Worm (Caenorhabditis elegans): ENCODE data around the gene F20B10.3.

Gene F20B10.3

DNA sequence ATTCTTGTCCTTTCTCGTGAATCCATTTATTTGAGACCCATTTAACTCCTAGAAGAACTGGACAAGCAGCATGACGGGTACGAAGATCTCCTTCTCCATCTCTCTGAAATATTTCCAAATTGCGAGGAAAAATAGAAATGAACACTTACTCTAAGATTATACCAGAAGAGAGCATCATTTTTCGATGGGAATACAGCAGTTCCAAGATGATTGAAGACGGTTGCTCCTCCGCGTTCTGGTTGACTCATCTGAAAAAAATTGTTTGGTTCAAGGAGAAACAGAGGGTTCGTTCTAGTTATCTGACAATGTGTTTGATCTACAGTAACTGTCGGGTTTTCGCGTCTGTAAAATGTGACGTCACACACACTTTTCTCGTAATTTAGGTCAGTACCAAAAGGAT, 43.2 kb downstream of the F20B10.3 start:
- TF ChIP-seq T22C8.4 (GFP tag; IDR thresholded peaks at IDR 0.05), result no peak
- TF ChIP-seq tab-1 (GFP tag; IDR thresholded peaks at IDR 0.05), result no peak
- no peak for TF ChIP-seq flt-1 (GFP tag; IDR thresholded peaks at IDR 0.05)
- TF ChIP-seq klf-2 (GFP tag; conservative IDR thresholded peaks at IDR 0.05), result no peak
- TF ChIP-seq cog-1 (tag; optimal IDR thresholded peaks at IDR 0.05), result no peak
- no peak for TF ChIP-seq ztf-23 (GFP tag; IDR thresholded peaks at IDR 0.05)
- no peak for TF ChIP-seq ref-1 (GFP tag; conservative IDR thresholded peaks at IDR 0.05)

DNA sequence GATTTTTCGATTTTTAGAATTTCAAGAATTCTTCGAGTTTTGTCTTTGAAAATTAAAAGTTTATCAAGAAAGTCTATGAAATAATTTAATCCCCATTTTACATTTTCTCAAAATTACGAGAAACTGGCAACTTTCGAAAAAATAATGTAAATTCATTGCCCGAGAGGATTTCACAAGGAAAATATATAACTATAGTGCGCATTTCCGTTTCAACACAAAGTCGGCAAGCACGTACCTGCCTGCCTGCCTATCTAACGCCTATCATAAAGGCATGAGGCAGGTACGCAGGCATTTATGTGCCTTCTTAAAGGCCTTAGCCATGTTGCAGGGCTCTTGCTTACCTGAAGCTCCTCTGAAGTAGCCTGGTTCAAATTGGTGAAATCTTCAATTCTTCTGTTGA, 44.8 kb downstream of the F20B10.3 start:
- TF ChIP-seq flt-1 (GFP tag; IDR thresholded peaks at IDR 0.05), result no peak
- no peak for TF ChIP-seq med-1 (GFP tag; optimal IDR thresholded peaks at IDR 0.05; ENCODE audit: insufficient read depth)
- no peak for TF ChIP-seq ztf-29 (GFP tag; IDR thresholded peaks at IDR 0.05)
- TF ChIP-seq T22C8.4 (GFP tag; IDR thresholded peaks at IDR 0.05), result no peak
- no peak for TF ChIP-seq cog-1 (tag; optimal IDR thresholded peaks at IDR 0.05)
- no peak for TF ChIP-seq klf-2 (GFP tag; conservative IDR thresholded peaks at IDR 0.05)
- no peak for TF ChIP-seq ref-1 (GFP tag; conservative IDR thresholded peaks at IDR 0.05)

DNA sequence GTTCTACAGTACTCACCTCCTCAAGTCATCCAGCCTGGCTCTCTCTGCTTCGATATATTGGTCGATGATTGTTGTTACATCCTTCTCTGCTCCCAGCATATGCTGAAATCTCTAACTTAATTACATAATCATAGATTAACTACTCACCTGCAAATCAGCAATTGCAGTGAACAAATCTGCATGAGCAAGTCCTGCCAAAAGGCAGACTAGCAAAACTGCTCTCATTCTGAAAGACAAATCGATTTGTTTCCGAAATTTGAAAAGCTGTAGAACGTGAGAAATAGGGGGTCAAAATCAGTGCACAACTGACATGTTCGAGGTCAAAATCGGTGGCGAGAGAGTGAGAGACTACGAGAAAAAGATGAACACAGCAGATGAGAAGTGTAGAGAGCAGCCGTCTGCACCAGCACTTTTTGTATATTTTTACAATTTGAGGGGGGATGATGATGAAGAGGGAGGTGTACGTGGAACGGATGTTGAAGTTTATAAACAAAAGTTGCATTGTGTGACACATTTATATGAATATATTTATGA, 47.8 kb downstream of the F20B10.3 start, which contains the start of gene phy-2:
Gene phy-2, minus strand, starts transcription at position 226 of the 534 bp plus-strand sequence.
- TF ChIP-seq tab-1 (GFP tag; IDR thresholded peaks at IDR 0.05) (no peak), ref-1 (GFP tag; conservative IDR thresholded peaks at IDR 0.05) (no peak), med-1 (GFP tag; optimal IDR thresholded peaks at IDR 0.05; ENCODE audit: insufficient read depth) (no peak), ztf-23 (GFP tag; IDR thresholded peaks at IDR 0.05) (no peak), cog-1 (tag; optimal IDR thresholded peaks at IDR 0.05) (no peak), klf-2 (GFP tag; conservative IDR thresholded peaks at IDR 0.05) (no peak)

DNA sequence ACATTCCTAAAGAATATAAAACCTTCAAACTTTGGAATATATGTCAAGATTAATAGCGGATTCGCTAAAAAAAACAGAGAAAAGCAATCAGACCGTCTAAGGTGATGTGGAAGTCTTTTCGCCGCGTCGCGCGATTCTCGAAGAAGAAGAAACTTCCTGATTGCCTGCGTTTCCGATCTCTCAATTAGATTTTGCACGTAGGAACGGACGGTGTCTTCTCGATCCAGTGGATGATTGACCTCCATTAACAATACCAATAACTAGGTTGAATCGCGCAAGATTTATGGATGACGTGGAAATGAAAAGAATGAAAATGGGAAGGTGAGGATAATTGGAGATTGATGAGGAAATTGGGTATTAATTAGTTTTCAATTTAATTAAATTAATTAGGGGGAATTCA, 49.1 kb downstream of the F20B10.3 start:
- TF ChIP-seq ztf-23 (GFP tag; IDR thresholded peaks at IDR 0.05) (no peak), T22C8.4 (GFP tag; IDR thresholded peaks at IDR 0.05) (no peak), ztf-29 (GFP tag; IDR thresholded peaks at IDR 0.05) (no peak), klf-2 (GFP tag; conservative IDR thresholded peaks at IDR 0.05) (no peak), flt-1 (GFP tag; IDR thresholded peaks at IDR 0.05) (no peak)

DNA sequence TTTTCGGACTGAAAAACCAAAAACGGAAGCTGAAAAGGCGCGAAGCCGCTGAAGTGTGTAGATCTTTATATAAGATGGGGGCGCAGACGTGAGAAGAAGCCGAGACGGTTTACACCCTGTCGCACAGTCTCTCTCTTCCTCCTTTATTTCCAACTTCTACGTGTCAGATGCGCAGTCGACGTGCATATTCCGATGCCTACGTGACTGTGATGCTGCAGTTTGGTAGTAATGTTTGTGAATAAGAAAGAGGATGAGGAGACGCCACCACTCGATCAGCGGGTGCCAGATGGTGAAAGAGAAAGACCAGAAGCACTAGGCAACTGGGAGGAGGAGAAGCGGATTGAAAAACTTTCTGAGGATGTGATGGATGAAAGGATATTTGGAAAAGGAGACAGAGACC, 50.2 kb downstream of the F20B10.3 start:
- no peak for TF ChIP-seq ztf-29 (GFP tag; IDR thresholded peaks at IDR 0.05)
- no peak for TF ChIP-seq klf-2 (GFP tag; conservative IDR thresholded peaks at IDR 0.05)
- TF ChIP-seq ref-1 (GFP tag; conservative IDR thresholded peaks at IDR 0.05), result no peak
- TF ChIP-seq ztf-23 (GFP tag; IDR thresholded peaks at IDR 0.05), result no peak
- no peak for TF ChIP-seq med-1 (GFP tag; optimal IDR thresholded peaks at IDR 0.05; ENCODE audit: insufficient read depth)
- no peak for TF ChIP-seq tab-1 (GFP tag; IDR thresholded peaks at IDR 0.05)
- no peak for TF ChIP-seq cog-1 (tag; optimal IDR thresholded peaks at IDR 0.05)
- no peak for TF ChIP-seq T22C8.4 (GFP tag; IDR thresholded peaks at IDR 0.05)
- TF ChIP-seq flt-1 (GFP tag; IDR thresholded peaks at IDR 0.05), result no peak
